Fruit fly (Drosophila melanogaster): ENCODE results near the gene ValRS-m.

dm6 chr3L:8947848-8948494, 16.6 kb downstream of the ValRS-m start:
- TF ChIP-seq CG5245 (GFP tag; optimal IDR thresholded peaks at IDR 0.05) (no peak), Fer1 (GFP tag; optimal IDR thresholded peaks at IDR 0.05) (no peak), Mes4 (GFP tag; optimal IDR thresholded peaks at IDR 0.05) (no peak), CG10321 (GFP tag; IDR thresholded peaks at IDR 0.05) (no peak), CG9215 (GFP tag; IDR thresholded peaks at IDR 0.05) (no peak), CG2875 (GFP tag; optimal IDR thresholded peaks at IDR 0.05) (no peak), CHES-1-like (GFP tag; optimal IDR thresholded peaks at IDR 0.05) (no peak), Mad (GFP tag; optimal IDR thresholded peaks at IDR 0.05) (no peak), nom (GFP tag; optimal IDR thresholded peaks at IDR 0.05) (no peak), psq (GFP tag; optimal IDR thresholded peaks at IDR 0.05) (no peak), Dbx (GFP tag; IDR thresholded peaks at IDR 0.05) (no peak), pzg (GFP tag; optimal IDR thresholded peaks at IDR 0.05) (no peak)

Data from whole organism, embryonic.